Worm (Caenorhabditis elegans) whole organism, L4/young adult: ENCODE results near the gene C09E7.7.

Experiments used
- W03F9.2 ChIP-seq: fragments of 150-350 bp; optimal IDR thresholded peaks from 2 replicates; lab custom pipeline; 2014; ENCODE audit warnings: missing biosample characterization, missing genetic modification characterization
- dao-5 ChIP-seq: sonication (generic microtip); optimal IDR thresholded peaks from 2 replicates; lab custom pipeline; 2016; ENCODE audit warnings: missing genotype, missing genetic modification characterization, moderate library complexity, missing compliant biosample characterization
- him-1 ChIP-seq: sonication (generic microtip); optimal IDR thresholded peaks from 2 replicates; lab custom pipeline; 2016; ENCODE audit warnings: missing genotype, missing genetic modification reagents, missing genetic modification characterization, missing compliant biosample characterization

- no peak for TF ChIP-seq W03F9.2
- TF ChIP-seq him-1 (tag; lab: Kevin White, UChicago) = no peak
- TF ChIP-seq dao-5 (tag; lab: Kevin White, UChicago) = no peak
Measured at ce11 chrIII:6589499-6589898, 38.5 kb upstream of the C09E7.7 start.
